Worm (Caenorhabditis elegans): ENCODE measurements around the gene Y70C5A.4.
A peak's percentile ranks its signal among the peaks of the same experiment; 100 is the strongest.

Gene Y70C5A.4

ce11 chrV:16645201-16645940 lies 27.8 kb downstream of the Y70C5A.4 start, which contains the start of gene W06G6.17 (continued):
- no peak for TF ChIP-seq madf-9 (GFP tag; conservative IDR thresholded peaks at IDR 0.05)
- no peak for TF ChIP-seq arid-1 (GFP tag; conservative IDR thresholded peaks at IDR 0.05)
- TF ChIP-seq F26F4.8 (GFP tag; conservative IDR thresholded peaks at IDR 0.05) = 0 out of 2 replicates have a peak, but pooled peaks have one; percentile 38
- no peak for TF ChIP-seq cey-2 (tag; optimal IDR thresholded peaks at IDR 0.05; ENCODE audit: borderline replicate concordance, insufficient read depth)
- TF ChIP-seq dmd-8 (GFP tag; IDR thresholded peaks at IDR 0.05) = 0 out of 2 replicates have a peak, but pooled peaks have one; percentile 30
- TF ChIP-seq nhr-102 (tag; optimal IDR thresholded peaks at IDR 0.05) = no peak
- TF ChIP-seq mdt-29 (GFP tag; IDR thresholded peaks at IDR 0.05) = no peak
- no peak for TF ChIP-seq unc-130 (GFP tag; optimal IDR thresholded peaks at IDR 0.05)
- no peak for TF ChIP-seq fkh-10 (GFP tag; optimal IDR thresholded peaks at IDR 0.05)

ce11 chrV:16646372-16646771 lies 28.8 kb downstream of the Y70C5A.4 start, which contains the start of gene W06G6.9:
W06G6.9 (minus strand) TSS chrV:16646472.
- TF ChIP-seq nhr-111 (GFP tag; optimal IDR thresholded peaks at IDR 0.05) = no peak
- no peak for TF ChIP-seq lin-39 (tag; optimal IDR thresholded peaks at IDR 0.05)
- TF ChIP-seq sdz-12 (GFP tag; optimal IDR thresholded peaks at IDR 0.05) = no peak
- no peak for TF ChIP-seq ztf-7 (tag; optimal IDR thresholded peaks at IDR 0.05)
- no peak for TF ChIP-seq dpl-1 (GFP tag; optimal IDR thresholded peaks at IDR 0.05)
- TF ChIP-seq nhr-28 (tag; optimal IDR thresholded peaks at IDR 0.05) = no peak
- TF ChIP-seq ceh-44 (GFP tag; IDR thresholded peaks at IDR 0.05) = no peak
- no peak for TF ChIP-seq ceh-20 (GFP tag; IDR thresholded peaks at IDR 0.05)
- no peak for TF ChIP-seq lir-3 (tag; optimal IDR thresholded peaks at IDR 0.05)
- TF ChIP-seq dmd-8 (GFP tag; IDR thresholded peaks at IDR 0.05) = no peak
- TF ChIP-seq T20F7.1 (GFP tag; optimal IDR thresholded peaks at IDR 0.05) = no peak
- TF ChIP-seq lsy-2 (tag; optimal IDR thresholded peaks at IDR 0.05) = no peak
- no peak for TF ChIP-seq nhr-237 (tag; optimal IDR thresholded peaks at IDR 0.05)
- no peak for TF ChIP-seq aly-2 (tag; optimal IDR thresholded peaks at IDR 0.05)
- no peak for TF ChIP-seq F44E2.7 (GFP tag; IDR thresholded peaks at IDR 0.05)
- no peak for TF ChIP-seq hlh-30 (tag; optimal IDR thresholded peaks at IDR 0.05; ENCODE audit: insufficient read depth)
- TF ChIP-seq unc-39 (tag; optimal IDR thresholded peaks at IDR 0.05) = no peak

ce11 chrV:16647093-16647492 lies 29.5 kb downstream of the Y70C5A.4 start, which contains the start of gene W06G6.10:
W06G6.10 (minus strand) TSS chrV:16647193.
- no peak for TF ChIP-seq ceh-62 (tag; optimal IDR thresholded peaks at IDR 0.05)
- TF ChIP-seq daf-12 (tag; optimal IDR thresholded peaks at IDR 0.05) = no peak
- TF ChIP-seq zag-1 (tag; optimal IDR thresholded peaks at IDR 0.05) = no peak
- no peak for TF ChIP-seq lir-3 (tag; optimal IDR thresholded peaks at IDR 0.05)
- no peak for TF ChIP-seq daf-16 (GFP tag; optimal IDR thresholded peaks at IDR 0.05)
- TF ChIP-seq daf-16 (tag; optimal IDR thresholded peaks at IDR 0.05) = no peak
- no peak for TF ChIP-seq mes-2 (tag; optimal IDR thresholded peaks at IDR 0.05; ENCODE audit: poor library complexity, severe bottlenecking)
- TF ChIP-seq nhr-48 (tag; optimal IDR thresholded peaks at IDR 0.05) = no peak
- TF ChIP-seq egl-27 (tag; optimal IDR thresholded peaks at IDR 0.05) = no peak
- TF ChIP-seq ceh-82 (tag; optimal IDR thresholded peaks at IDR 0.05) = no peak
- TF ChIP-seq R02D3.7 (tag; optimal IDR thresholded peaks at IDR 0.05) = no peak

- TF ChIP-seq egl-43 (GFP tag; IDR thresholded peaks at IDR 0.05) (0 out of 2 replicates have a peak, but pooled peaks have one; percentile 23), ceh-32 (tag; optimal IDR thresholded peaks at IDR 0.05; ENCODE audit: poor library complexity) (no peak), vab-7 (GFP tag; IDR thresholded peaks at IDR 0.05) (no peak; the same call in 1 of the 2 replicates), F26F4.8 (GFP tag; conservative IDR thresholded peaks at IDR 0.05) (no peak), D1046.2 (GFP tag; IDR thresholded peaks at IDR 0.05) (no peak), nhr-111 (GFP tag; optimal IDR thresholded peaks at IDR 0.05) (no peak), hif-1 (tag; optimal IDR thresholded peaks at IDR 0.05) (no peak), mdt-29 (GFP tag; IDR thresholded peaks at IDR 0.05) (0 out of 2 replicates have a peak, but pooled peaks have one; percentile 16), R02D3.7 (tag; optimal IDR thresholded peaks at IDR 0.05) (no peak), Y105C5A.15 (GFP tag; IDR thresholded peaks at IDR 0.05) (no peak), tag-97 (GFP tag; IDR thresholded peaks at IDR 0.05) (no peak), snpc-1.2 (GFP tag; IDR thresholded peaks at IDR 0.05) (peak; percentile 62), ces-1 (GFP tag; optimal IDR thresholded peaks at IDR 0.05) (no peak), zag-1 (tag; optimal IDR thresholded peaks at IDR 0.05) (no peak)
Measured at ce11 chrV:16648317-16649018, 30.9 kb downstream of the Y70C5A.4 start, which contains the start of gene W06G6.20. W06G6.20 (minus strand) TSS chrV:16648367.

Data from whole organism, L4 larva.